Fruit fly (Drosophila melanogaster): ENCODE measurements around the gene rpk.

The rpk gene

DNA sequence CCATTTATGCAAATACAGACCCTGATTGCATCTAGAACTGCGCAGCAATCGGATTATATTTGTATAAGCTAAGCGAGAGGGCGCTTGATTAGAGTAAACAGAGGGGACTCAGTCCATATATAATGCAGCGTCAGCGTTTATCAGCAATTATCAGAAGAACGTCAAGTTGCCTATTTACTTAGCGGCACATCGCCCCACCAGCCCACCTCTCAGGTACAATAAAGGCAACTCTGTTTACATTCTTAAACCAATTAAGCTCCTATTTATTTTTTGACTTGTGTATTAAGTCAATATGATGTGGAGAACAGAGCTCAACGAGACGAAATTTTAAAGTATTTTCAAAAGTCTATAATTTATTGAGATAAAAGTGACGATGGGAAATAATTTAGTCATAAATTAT is 19.2 kb downstream of the rpk start:
- TF ChIP-seq CG34422 (GFP tag; IDR thresholded peaks at IDR 0.05): peak; percentile 52; the same call in 1 of the 3 replicates
- TF ChIP-seq CG7987 (GFP tag; optimal IDR thresholded peaks at IDR 0.05): peak; percentile 94
- 0 out of 3 replicates have a peak, but pooled peaks have one; percentile 44 for TF ChIP-seq so (GFP tag; IDR thresholded peaks at IDR 0.05)
- peak; percentile 39 for TF ChIP-seq cato (GFP tag; optimal IDR thresholded peaks at IDR 0.05; ENCODE audit: borderline replicate concordance)
- TF ChIP-seq lab (GFP tag; optimal IDR thresholded peaks at IDR 0.05): peak; percentile 93
- TF ChIP-seq Blimp-1 (GFP tag; optimal IDR thresholded peaks at IDR 0.05): peak; percentile 93
- no peak for TF ChIP-seq Oaz (GFP tag; IDR thresholded peaks at IDR 0.05)
- peak; percentile 79 for TF ChIP-seq CG13296 (GFP tag; optimal IDR thresholded peaks at IDR 0.05)
- TF ChIP-seq Hmx (GFP tag; optimal IDR thresholded peaks at IDR 0.05): no peak
- no peak for TF ChIP-seq hkb (optimal IDR thresholded peaks at IDR 0.05)
- peak; percentile 90 for TF ChIP-seq hkb (GFP tag; IDR thresholded peaks at IDR 0.05)
- no peak; the same call in 1 of the 2 replicates for TF ChIP-seq H2.0 (GFP tag; IDR thresholded peaks at IDR 0.05)
- TF ChIP-seq CG32772 (GFP tag; IDR thresholded peaks at IDR 0.05): peak; percentile 45; the same call in 1 of the 2 replicates
- no peak for TF ChIP-seq Hand (GFP tag; optimal IDR thresholded peaks at IDR 0.05)
- TF ChIP-seq sna (GFP tag; IDR thresholded peaks at IDR 0.05; ENCODE audit: partially characterized antibody): no peak
- TF ChIP-seq Atf3 (GFP tag; optimal IDR thresholded peaks at IDR 0.05): no peak
- peak; percentile 39 for TF ChIP-seq NfI (GFP tag; optimal IDR thresholded peaks at IDR 0.05)
- peak in 1 of 2 experiments; percentile 93 for TF ChIP-seq chif (GFP tag; optimal IDR thresholded peaks at IDR 0.05)
- TF ChIP-seq CG12299 (tag; optimal IDR thresholded peaks at IDR 0.05): peak; percentile 67
- peak; percentile 84 for TF ChIP-seq tap (tag; optimal IDR thresholded peaks at IDR 0.05)
- 0 out of 2 replicates have a peak, but pooled peaks have one; percentile 23 for TF ChIP-seq klu (GFP tag; IDR thresholded peaks at IDR 0.05)
- TF ChIP-seq CG3163 (GFP tag; optimal IDR thresholded peaks at IDR 0.05): no peak
- TF ChIP-seq sc (optimal IDR thresholded peaks at IDR 0.05): no peak
- TF ChIP-seq sc (GFP tag; optimal IDR thresholded peaks at IDR 0.05): peak; percentile 80
- peak in 1 of 2 experiments; percentile 71 for TF ChIP-seq dpn (GFP tag; optimal IDR thresholded peaks at IDR 0.05)
- no peak for TF ChIP-seq Ravus (GFP tag; IDR thresholded peaks at IDR 0.05)
- no peak for TF ChIP-seq en (GFP tag; optimal IDR thresholded peaks at IDR 0.05)
- no peak for TF ChIP-seq Nf-YB (GFP tag; optimal IDR thresholded peaks at IDR 0.05)
- TF ChIP-seq CG6254 (GFP tag; optimal IDR thresholded peaks at IDR 0.05): peak; percentile 92
- no peak for TF ChIP-seq CG8478 (optimal IDR thresholded peaks at IDR 0.05)
- TF ChIP-seq CG5180 (GFP tag; optimal IDR thresholded peaks at IDR 0.05): peak; percentile 82
- TF ChIP-seq CG42726 (GFP tag; IDR thresholded peaks at IDR 0.05; ENCODE audit: partially characterized antibody): no peak
- TF ChIP-seq CG4854 (GFP tag; optimal IDR thresholded peaks at IDR 0.05): peak; percentile 91
- TF ChIP-seq NC2β (GFP tag; optimal IDR thresholded peaks at IDR 0.05): peak; percentile 92
- no peak; the same call in 1 of the 2 replicates for TF ChIP-seq al (GFP tag; IDR thresholded peaks at IDR 0.05)
- no peak for TF ChIP-seq Bdp1 (GFP tag; optimal IDR thresholded peaks at IDR 0.05)
- no peak for TF ChIP-seq vnd (GFP tag; IDR thresholded peaks at IDR 0.05; ENCODE audit: partially characterized antibody)
- TF ChIP-seq bbx (GFP tag; IDR thresholded peaks at IDR 0.05; ENCODE audit: partially characterized antibody): no peak
- no peak for TF ChIP-seq CG15073 (GFP tag; optimal IDR thresholded peaks at IDR 0.05)
- TF ChIP-seq fd102C (GFP tag; optimal IDR thresholded peaks at IDR 0.05): peak; percentile 18
- peak; percentile 26 for TF ChIP-seq HmgD (GFP tag; optimal IDR thresholded peaks at IDR 0.05)
- TF ChIP-seq Atf-2 (GFP tag; optimal IDR thresholded peaks at IDR 0.05): no peak
- no peak for TF ChIP-seq twi (tag; optimal IDR thresholded peaks at IDR 0.05)
- TF ChIP-seq CG8359 (GFP tag; optimal IDR thresholded peaks at IDR 0.05; ENCODE audit: borderline replicate concordance): peak; percentile 91
- TF ChIP-seq esg (GFP tag; conservative IDR thresholded peaks at IDR 0.05): no peak
- no peak for TF ChIP-seq Trl (optimal IDR thresholded peaks at IDR 0.05)
- TF ChIP-seq Trl (GFP tag; optimal IDR thresholded peaks at IDR 0.05): peak; percentile 82
- peak; percentile 97 for TF ChIP-seq lbe (GFP tag; optimal IDR thresholded peaks at IDR 0.05)
- peak; percentile 85 for TF ChIP-seq gem (tag; optimal IDR thresholded peaks at IDR 0.05)
- peak; percentile 94 for TF ChIP-seq CG1792 (GFP tag; optimal IDR thresholded peaks at IDR 0.05)
- TF ChIP-seq wdn (GFP tag; IDR thresholded peaks at IDR 0.05): no peak
- no peak; the same call in 1 of the 3 replicates for TF ChIP-seq CG11456 (GFP tag; IDR thresholded peaks at IDR 0.05)
